Worm (Caenorhabditis elegans): Measurements from ENCODE around the gene srt-16.

ce11 chrV:3094351-3094750, 30.0 kb upstream of the srt-16 start, which contains the start of gene cyp-33C9:
- TF ChIP-seq nhr-28 (tag; optimal IDR thresholded peaks at IDR 0.05): no peak
- no peak for TF ChIP-seq ama-1 (optimal IDR thresholded peaks at IDR 0.05)
- TF ChIP-seq unc-62 (GFP tag; optimal IDR thresholded peaks at IDR 0.05): no peak
